Worm (Caenorhabditis elegans): Measurements from ENCODE around the gene F55C10.4.

ce11 chrV:11435242-11435641, 48.7 kb downstream of the F55C10.4 start:
- no peak for TF ChIP-seq unc-62 (GFP tag; optimal IDR thresholded peaks at IDR 0.05)
- TF ChIP-seq pha-4 (tag; optimal IDR thresholded peaks at IDR 0.05): no peak
- no peak for TF ChIP-seq zip-8 (tag; optimal IDR thresholded peaks at IDR 0.05)
- TF ChIP-seq mab-5 (tag; optimal IDR thresholded peaks at IDR 0.05): no peak
- no peak for TF ChIP-seq blmp-1 (tag; optimal IDR thresholded peaks at IDR 0.05)
- no peak for TF ChIP-seq snpc-4 (tag; optimal IDR thresholded peaks at IDR 0.05)
- no peak for TF ChIP-seq mep-1 (tag; optimal IDR thresholded peaks at IDR 0.05)
- TF ChIP-seq elt-3 (tag; optimal IDR thresholded peaks at IDR 0.05): no peak
- TF ChIP-seq nhr-76 (tag; optimal IDR thresholded peaks at IDR 0.05): no peak
- TF ChIP-seq unc-120 (tag; optimal IDR thresholded peaks at IDR 0.05; ENCODE audit: poor library complexity, severe bottlenecking): no peak
- no peak for TF ChIP-seq lsy-2 (tag; optimal IDR thresholded peaks at IDR 0.05)
- no peak for TF ChIP-seq nhr-28 (tag; optimal IDR thresholded peaks at IDR 0.05)
